Worm (Caenorhabditis elegans) whole organism, young adult: ENCODE measurements around the gene R05H10.7.

ENCODE experiments used
- B0035.1 ChIP-seq: sonication (generic microtip); optimal IDR thresholded peaks from 2 replicates; lab custom pipeline; 2016; ENCODE audit warnings: missing genetic modification characterization, mild to moderate bottlenecking, missing compliant biosample characterization, missing genotype, missing genetic modification reagents
- B0261.1 ChIP-seq: sonication (generic microtip); optimal IDR thresholded peaks from 2 replicates; lab custom pipeline; 2016; ENCODE audit warnings: mild to moderate bottlenecking, missing genetic modification characterization, moderate library complexity, missing compliant biosample characterization
- B0336.3 ChIP-seq: fragments of 200-800 bp; sonication (Bioruptor generic); IDR thresholded peaks from 2 replicates; pipeline ENCODE4 v1.3.6; 2022; ENCODE audit warnings: missing genetic modification characterization, missing compliant biosample characterization
- C06A6.2 ChIP-seq: fragments of 200-800 bp; sonication (Bioruptor generic); conservative IDR thresholded peaks from 2 replicates; pipeline ENCODE4 v1.3.6; 2022; ENCODE audit warnings: missing genetic modification characterization, missing compliant biosample characterization
- C17E4.6 ChIP-seq: fragments of 200-800 bp; sonication (Bioruptor generic); IDR thresholded peaks from 2 replicates; pipeline ENCODE4 v1.3.6; 2022; ENCODE audit warnings: missing genetic modification reagents, missing genetic modification characterization, missing compliant biosample characterization
- F37B4.10 ChIP-seq: fragments of 200-800 bp; sonication (Bioruptor generic); IDR thresholded peaks from 2 replicates; pipeline ENCODE4 v1.3.6; 2022; ENCODE audit warnings: missing genetic modification characterization, missing compliant biosample characterization
- F49E8.2 ChIP-seq: sonication (generic microtip); optimal IDR thresholded peaks from 3 replicates; lab custom pipeline; 2017; ENCODE audit warnings: missing genetic modification characterization, mild to moderate bottlenecking, missing compliant biosample characterization, antibody characterized with exemption, moderate library complexity; ENCODE audit not compliant: insufficient read depth
- F55B11.4 ChIP-seq: sonication (generic microtip); optimal IDR thresholded peaks from 2 replicates; lab custom pipeline; 2016; ENCODE audit warnings: missing compliant biosample characterization, missing genetic modification characterization, borderline replicate concordance; ENCODE audit not compliant: insufficient read depth
- K11D2.4 ChIP-seq: fragments of 200-800 bp; sonication (Bioruptor generic); IDR thresholded peaks from 2 replicates; pipeline ENCODE4 v1.3.6; 2022; ENCODE audit warnings: missing genetic modification reagents, missing genetic modification characterization, missing compliant biosample characterization
- K12H6.12 ChIP-seq: fragments of 200-800 bp; sonication (Bioruptor generic); optimal IDR thresholded peaks from 2 replicates; lab custom pipeline; 2018; ENCODE audit warnings: mild to moderate bottlenecking, missing genetic modification characterization, missing compliant biosample characterization
- T07F8.4 ChIP-seq: sonication (generic microtip); optimal IDR thresholded peaks from 2 replicates; lab custom pipeline; 2016; ENCODE audit warnings: mild to moderate bottlenecking, missing genetic modification characterization, moderate library complexity, missing compliant biosample characterization
- ama-1 ChIP-seq, 3 experiments: fragments of 150-350 bp in 1 of 3; sonication (generic microtip) in 2 of 3; optimal IDR thresholded peaks; 2 replicates each; lab custom pipeline; 2014 to 2018; ENCODE audit warnings: missing biosample characterization in 2 of 3, missing genetic modification characterization in 2 of 3, missing genetic modification reagents in 2 of 3
- aptf-3 ChIP-seq: fragments of 200-800 bp; sonication (Bioruptor generic); IDR thresholded peaks from 2 replicates; pipeline ENCODE4 v1.3.6; 2022; ENCODE audit warnings: missing genetic modification characterization, missing compliant biosample characterization
- attf-6 ChIP-seq: fragments of 200-800 bp; sonication (Bioruptor generic); IDR thresholded peaks from 2 replicates; pipeline ENCODE4 v1.3.6; 2022; ENCODE audit warnings: missing genetic modification reagents, missing genetic modification characterization, missing compliant biosample characterization
- cebp-1 ChIP-seq, 2 experiments: fragments of 200-800 bp in 1 of 2; sonication (Bioruptor generic) in 1 of 2; sonication (generic microtip) in 1 of 2; IDR thresholded peaks in 1 of 2; optimal IDR thresholded peaks in 1 of 2; 2 replicates each; pipeline versions ENCODE4 v1.3.6 to Lab custom; 2017 to 2022; ENCODE audit warnings: missing compliant biosample characterization in 2 of 2, missing genetic modification characterization in 2 of 2, mild to moderate bottlenecking in 1 of 2, missing genetic modification reagents in 1 of 2, moderate library complexity in 1 of 2
- cebp-2 ChIP-seq: fragments of 200-800 bp; sonication (Bioruptor generic); IDR thresholded peaks from 2 replicates; pipeline ENCODE4 v1.3.6; 2022; ENCODE audit warnings: missing genetic modification characterization, missing compliant biosample characterization
- ceh-100 ChIP-seq: fragments of 200-800 bp; sonication (Bioruptor generic); IDR thresholded peaks from 2 replicates; pipeline ENCODE4 v1.3.6; 2022; ENCODE audit warnings: missing genetic modification reagents, missing genetic modification characterization, missing compliant biosample characterization
- ceh-27 ChIP-seq: fragments of 200-800 bp; sonication (Bioruptor generic); optimal IDR thresholded peaks from 2 replicates; lab custom pipeline; 2018; ENCODE audit warnings: mild to moderate bottlenecking, missing genetic modification characterization, moderate library complexity, missing compliant biosample characterization
- ceh-40 ChIP-seq: fragments of 200-800 bp; sonication (Bioruptor generic); IDR thresholded peaks from 2 replicates; pipeline ENCODE4 v1.3.6; 2022; ENCODE audit warnings: missing genetic modification characterization, missing compliant biosample characterization
- ceh-58 ChIP-seq: fragments of 200-800 bp; sonication (Bioruptor generic); IDR thresholded peaks from 2 replicates; pipeline ENCODE4 v1.3.6; 2022; ENCODE audit warnings: missing genetic modification characterization, missing compliant biosample characterization
- ceh-79 ChIP-seq: sonication (generic microtip); optimal IDR thresholded peaks from 2 replicates; lab custom pipeline; 2017; ENCODE audit warnings: mild to moderate bottlenecking, missing genetic modification characterization, missing compliant biosample characterization
- dox-1 ChIP-seq: fragments of 200-800 bp; sonication (Bioruptor generic); IDR thresholded peaks from 2 replicates; pipeline ENCODE4 v1.3.6; 2022; ENCODE audit warnings: missing genetic modification reagents, missing genetic modification characterization, missing compliant biosample characterization
- dpl-1 ChIP-seq: fragments of 150-350 bp; optimal IDR thresholded peaks from 2 replicates; lab custom pipeline; 2014; ENCODE audit warnings: missing biosample characterization, missing genetic modification reagents, missing genetic modification characterization
- hmg-1.2 ChIP-seq: fragments of 200-800 bp; sonication (Bioruptor generic); IDR thresholded peaks from 2 replicates; pipeline ENCODE4 v1.3.6; 2022; ENCODE audit warnings: missing genetic modification reagents, missing genetic modification characterization, missing compliant biosample characterization
- hsf-1 ChIP-seq: fragments of 200-800 bp; sonication (Bioruptor generic); IDR thresholded peaks from 2 replicates; pipeline ENCODE4 v1.3.6; 2022; ENCODE audit warnings: missing genetic modification reagents, missing genetic modification characterization, missing compliant biosample characterization
- let-607 ChIP-seq, 2 experiments: fragments of 200-800 bp in 1 of 2; sonication (Bioruptor generic) in 1 of 2; sonication (generic microtip) in 1 of 2; optimal IDR thresholded peaks; 2 replicates each; lab custom pipeline; 2016 to 2018; ENCODE audit warnings: mild to moderate bottlenecking in 2 of 2, missing compliant biosample characterization in 2 of 2, missing genetic modification characterization in 2 of 2, moderate library complexity in 2 of 2, missing genotype in 1 of 2
- lin-35 ChIP-seq, 3 experiments: fragments of 150-350 bp in 2 of 3; sonication (generic microtip) in 1 of 3; optimal IDR thresholded peaks; 2 replicates each; lab custom pipeline; 2014 to 2018; ENCODE audit warnings: missing biosample characterization in 3 of 3, missing genetic modification characterization in 3 of 3, missing genetic modification reagents in 3 of 3
- lin-54 ChIP-seq: fragments of 200-800 bp; sonication (Bioruptor generic); optimal IDR thresholded peaks from 2 replicates; lab custom pipeline; 2018; ENCODE audit warnings: mild to moderate bottlenecking, missing genetic modification characterization, missing compliant biosample characterization
- lsl-1 ChIP-seq: fragments of 200-800 bp; sonication (Bioruptor generic); optimal IDR thresholded peaks from 2 replicates; lab custom pipeline; 2018; ENCODE audit warnings: mild to moderate bottlenecking, missing genetic modification characterization, moderate library complexity, missing compliant biosample characterization
- lsy-27 ChIP-seq: sonication (generic microtip); optimal IDR thresholded peaks from 2 replicates; lab custom pipeline; 2017; ENCODE audit warnings: missing genetic modification characterization, mild to moderate bottlenecking, missing compliant biosample characterization, antibody characterized with exemption, missing genotype, borderline replicate concordance; ENCODE audit not compliant: insufficient read depth
- madf-10 ChIP-seq: sonication (generic microtip); optimal IDR thresholded peaks from 2 replicates; lab custom pipeline; 2016; ENCODE audit warnings: mild to moderate bottlenecking, missing genetic modification characterization, missing compliant biosample characterization
- madf-3 ChIP-seq: fragments of 200-800 bp; sonication (Bioruptor generic); IDR thresholded peaks from 2 replicates; pipeline ENCODE4 v1.3.6; 2022; ENCODE audit warnings: missing genetic modification reagents, missing genetic modification characterization, missing compliant biosample characterization
- madf-8 ChIP-seq: fragments of 200-800 bp; sonication (Bioruptor generic); conservative IDR thresholded peaks from 2 replicates; pipeline ENCODE4 v1.3.6; 2022; ENCODE audit warnings: missing genetic modification reagents, missing genetic modification characterization, missing compliant biosample characterization
- rpc-1 ChIP-seq, 2 experiments: fragments of 150-350 bp in 1 of 2; sonication (generic microtip) in 1 of 2; optimal IDR thresholded peaks; 2 replicates each; lab custom pipeline; 2014 to 2018; ENCODE audit warnings: missing biosample characterization in 1 of 2, missing genetic modification characterization in 1 of 2, missing genetic modification reagents in 1 of 2, missing genotype in 1 of 2
- sea-2 ChIP-seq: fragments of 200-800 bp; sonication (Bioruptor generic); IDR thresholded peaks from 2 replicates; pipeline ENCODE4 v1.3.6; 2022; ENCODE audit warnings: missing genetic modification characterization, missing compliant biosample characterization
- snpc-1.1 ChIP-seq: sonication (generic microtip); optimal IDR thresholded peaks from 2 replicates; lab custom pipeline; 2017; ENCODE audit warnings: missing genetic modification characterization, mild to moderate bottlenecking, missing compliant biosample characterization, antibody characterized with exemption, moderate library complexity, missing genotype, missing genetic modification reagents; ENCODE audit not compliant: insufficient read depth
- somi-1 ChIP-seq: fragments of 200-800 bp; sonication (Bioruptor generic); optimal IDR thresholded peaks from 2 replicates; lab custom pipeline; 2018; ENCODE audit warnings: mild to moderate bottlenecking, missing genetic modification characterization, missing compliant biosample characterization
- unc-62 ChIP-seq: fragments of 150-350 bp; optimal IDR thresholded peaks from 2 replicates; lab custom pipeline; 2014; ENCODE audit warnings: missing biosample characterization, missing genetic modification reagents, missing genetic modification characterization
- zfh-2 ChIP-seq: fragments of 200-800 bp; sonication (Bioruptor generic); conservative IDR thresholded peaks from 2 replicates; pipeline ENCODE4 v1.3.6; 2022; ENCODE audit warnings: missing genetic modification reagents, missing genetic modification characterization, missing compliant biosample characterization
- zim-3 ChIP-seq: sonication (generic microtip); optimal IDR thresholded peaks from 2 replicates; lab custom pipeline; 2017; ENCODE audit warnings: mild to moderate bottlenecking, missing genetic modification characterization, moderate library complexity, missing compliant biosample characterization

Gene R05H10.7

ce11 chrII:14814894-14815568, 40.3 kb upstream of the R05H10.7 start, which contains the start of gene W01D2.1 (continued):
- TF ChIP-seq zfh-2 (GFP tag; lab: Robert Waterston, UW) (no peak), madf-10 (no peak), ceh-58 (GFP tag; lab: Robert Waterston, UW) (no peak), madf-8 (GFP tag; lab: Robert Waterston, UW) (no peak), dox-1 (GFP tag; lab: Robert Waterston, UW) (peak; percentile 6; the same call in 1 of the 2 replicates), unc-62 (GFP tag; lab: Kevin White, UChicago) (no peak), dpl-1 (GFP tag; lab: Kevin White, UChicago) (peak; percentile 65), snpc-1.1 (tag; lab: Kevin White, UChicago) (no peak), K11D2.4 (GFP tag; lab: Robert Waterston, UW) (no peak), aptf-3 (no peak), ceh-100 (GFP tag; lab: Robert Waterston, UW) (no peak), ama-1 (optimal IDR thresholded peaks at IDR 0.05; lab: Kevin White, UChicago) (no peak), ama-1 (GFP tag; optimal IDR thresholded peaks at IDR 0.05; lab: Kevin White, UChicago) (peak in 1 of 2 experiments; percentile 10), C17E4.6 (GFP tag; lab: Robert Waterston, UW) (no peak), attf-6 (GFP tag; lab: Robert Waterston, UW) (no peak), B0261.1 (tag; lab: Kevin White, UChicago) (no peak), ceh-27 (GFP tag; lab: Kevin White, UChicago) (no peak), madf-3 (GFP tag; lab: Robert Waterston, UW) (no peak), B0035.1 (tag; lab: Kevin White, UChicago) (no peak), T07F8.4 (tag; lab: Kevin White, UChicago) (no peak), let-607 (tag; optimal IDR thresholded peaks at IDR 0.05; lab: Kevin White, UChicago) (no peak), somi-1 (GFP tag; lab: Kevin White, UChicago) (no peak), sea-2 (GFP tag; lab: Robert Waterston, UW) (no peak), lin-54 (peak; percentile 87), zim-3 (tag; lab: Kevin White, UChicago) (no peak), lin-35 (GFP tag; optimal IDR thresholded peaks at IDR 0.05; lab: Kevin White, UChicago) (peak in 1 of 3 experiments; percentile 64), cebp-1 (GFP tag; IDR thresholded peaks at IDR 0.05; lab: Robert Waterston, UW) (no peak), cebp-1 (tag; optimal IDR thresholded peaks at IDR 0.05; lab: Kevin White, UChicago) (peak; percentile 27), cebp-2 (GFP tag; lab: Robert Waterston, UW) (no peak), F55B11.4 (tag; lab: Kevin White, UChicago) (no peak), B0336.3 (peak; percentile 48; the same call in 1 of the 2 replicates), ceh-40 (GFP tag; lab: Robert Waterston, UW) (no peak), rpc-1 (optimal IDR thresholded peaks at IDR 0.05; lab: Kevin White, UChicago) (no peak), rpc-1 (tag; optimal IDR thresholded peaks at IDR 0.05; lab: Kevin White, UChicago) (no peak), lsl-1 (peak; percentile 60), hmg-1.2 (GFP tag; lab: Robert Waterston, UW) (peak; percentile 11; the same call in 1 of the 2 replicates), ceh-79 (tag; lab: Kevin White, UChicago) (no peak), C06A6.2 (GFP tag; lab: Robert Waterston, UW) (no peak), F49E8.2 (peak; percentile 19), F37B4.10 (GFP tag; lab: Robert Waterston, UW) (no peak), K12H6.12 (no peak), lsy-27 (tag; lab: Kevin White, UChicago) (no peak), hsf-1 (GFP tag; lab: Robert Waterston, UW) (peak; percentile 39; the same call in 1 of the 2 replicates)
